Worm (Caenorhabditis elegans): ENCODE results near the gene acr-23.

acr-23 gene

ce11 chrV:3673080-3673479 lies 13.7 kb upstream of the acr-23 start, which contains the start of gene pals-33:
Gene pals-33 (plus strand): TSS chrV:3673380.
- TF ChIP-seq unc-120 (tag; optimal IDR thresholded peaks at IDR 0.05; ENCODE audit: poor library complexity, severe bottlenecking), result no peak
- TF ChIP-seq unc-62 (GFP tag; optimal IDR thresholded peaks at IDR 0.05), result no peak
- TF ChIP-seq M03D4.4 (tag; optimal IDR thresholded peaks at IDR 0.05), result no peak
- no peak for TF ChIP-seq nhr-12 (tag; optimal IDR thresholded peaks at IDR 0.05)
- TF ChIP-seq drap-1 (GFP tag; optimal IDR thresholded peaks at IDR 0.05), result no peak
- no peak for TF ChIP-seq ham-2 (GFP tag; optimal IDR thresholded peaks at IDR 0.05)
- no peak for TF ChIP-seq ceh-39 (tag; optimal IDR thresholded peaks at IDR 0.05)
- TF ChIP-seq nhr-237 (tag; optimal IDR thresholded peaks at IDR 0.05), result no peak
- no peak for TF ChIP-seq snpc-4 (tag; optimal IDR thresholded peaks at IDR 0.05)
- no peak for TF ChIP-seq nhr-28 (tag; optimal IDR thresholded peaks at IDR 0.05)
- TF ChIP-seq sptf-1 (tag; optimal IDR thresholded peaks at IDR 0.05), result no peak
- TF ChIP-seq blmp-1 (tag; optimal IDR thresholded peaks at IDR 0.05), result no peak
- no peak for TF ChIP-seq nhr-2 (tag; optimal IDR thresholded peaks at IDR 0.05)

ce11 chrV:3670499-3670898 lies 11.1 kb upstream of the acr-23 start, which contains the start of gene Y39H10B.3:
Gene Y39H10B.3 (plus strand): TSS chrV:3670799.
- TF ChIP-seq elt-3 (tag; optimal IDR thresholded peaks at IDR 0.05), result no peak

ce11 chrV:3668464-3668863 lies 9.1 kb upstream of the acr-23 start, which contains the start of gene Y39H10B.2:
Gene Y39H10B.2 (plus strand): TSS chrV:3668764.
- TF ChIP-seq elt-1 (tag; optimal IDR thresholded peaks at IDR 0.05; ENCODE audit: borderline replicate concordance, insufficient read depth) (no peak), blmp-1 (tag; optimal IDR thresholded peaks at IDR 0.05) (no peak), unc-39 (tag; optimal IDR thresholded peaks at IDR 0.05) (no peak), drap-1 (GFP tag; optimal IDR thresholded peaks at IDR 0.05) (no peak), tbx-8 (GFP tag; optimal IDR thresholded peaks at IDR 0.05) (no peak), nhr-237 (tag; optimal IDR thresholded peaks at IDR 0.05) (no peak), lsy-2 (tag; optimal IDR thresholded peaks at IDR 0.05) (no peak), ceh-39 (tag; optimal IDR thresholded peaks at IDR 0.05) (no peak), elt-3 (tag; optimal IDR thresholded peaks at IDR 0.05) (no peak), zip-8 (tag; optimal IDR thresholded peaks at IDR 0.05) (no peak), mep-1 (tag; optimal IDR thresholded peaks at IDR 0.05) (no peak), hlh-1 (tag; optimal IDR thresholded peaks at IDR 0.05) (no peak), sptf-1 (tag; optimal IDR thresholded peaks at IDR 0.05) (no peak), nhr-12 (tag; optimal IDR thresholded peaks at IDR 0.05) (no peak), nhr-76 (tag; optimal IDR thresholded peaks at IDR 0.05) (no peak), bed-3 (GFP tag; optimal IDR thresholded peaks at IDR 0.05) (no peak), lin-32 (GFP tag; optimal IDR thresholded peaks at IDR 0.05) (no peak), mls-2 (tag; optimal IDR thresholded peaks at IDR 0.05) (no peak)

- TF ChIP-seq unc-120 (tag; optimal IDR thresholded peaks at IDR 0.05; ENCODE audit: poor library complexity, severe bottlenecking), result no peak
- no peak for TF ChIP-seq ceh-39 (tag; optimal IDR thresholded peaks at IDR 0.05)
- no peak for TF ChIP-seq cnd-1 (tag; optimal IDR thresholded peaks at IDR 0.05)
- TF ChIP-seq flh-1 (GFP tag; optimal IDR thresholded peaks at IDR 0.05), result no peak
- TF ChIP-seq pha-4 (tag; optimal IDR thresholded peaks at IDR 0.05), result no peak
- no peak for TF ChIP-seq drap-1 (GFP tag; optimal IDR thresholded peaks at IDR 0.05)
- no peak for TF ChIP-seq nhr-12 (tag; optimal IDR thresholded peaks at IDR 0.05)
- no peak for TF ChIP-seq ztf-11 (tag; optimal IDR thresholded peaks at IDR 0.05)
- no peak for TF ChIP-seq ham-2 (GFP tag; optimal IDR thresholded peaks at IDR 0.05)
- TF ChIP-seq blmp-1 (tag; optimal IDR thresholded peaks at IDR 0.05), result no peak
- TF ChIP-seq lin-32 (GFP tag; optimal IDR thresholded peaks at IDR 0.05), result no peak
- no peak for TF ChIP-seq ces-1 (GFP tag; optimal IDR thresholded peaks at IDR 0.05)
- TF ChIP-seq snpc-4 (tag; optimal IDR thresholded peaks at IDR 0.05), result no peak
- TF ChIP-seq nhr-76 (tag; optimal IDR thresholded peaks at IDR 0.05), result no peak
- TF ChIP-seq ceh-43 (GFP tag; optimal IDR thresholded peaks at IDR 0.05), result no peak
Observed at ce11 chrV:3666887-3667286, 7.5 kb upstream of the acr-23 start, which contains the start of gene str-113. Gene str-113 (minus strand): TSS chrV:3666987.

- TF ChIP-seq nhr-237 (tag; optimal IDR thresholded peaks at IDR 0.05), result no peak
- TF ChIP-seq lin-32 (GFP tag; optimal IDR thresholded peaks at IDR 0.05), result no peak
- no peak for TF ChIP-seq nhr-12 (tag; optimal IDR thresholded peaks at IDR 0.05)
- no peak for TF ChIP-seq ceh-43 (GFP tag; optimal IDR thresholded peaks at IDR 0.05)
- no peak for TF ChIP-seq flh-1 (GFP tag; optimal IDR thresholded peaks at IDR 0.05)
- no peak for TF ChIP-seq elt-1 (tag; optimal IDR thresholded peaks at IDR 0.05; ENCODE audit: borderline replicate concordance, insufficient read depth)
- TF ChIP-seq mep-1 (tag; optimal IDR thresholded peaks at IDR 0.05), result no peak
- no peak for TF ChIP-seq ceh-39 (tag; optimal IDR thresholded peaks at IDR 0.05)
- TF ChIP-seq unc-120 (tag; optimal IDR thresholded peaks at IDR 0.05; ENCODE audit: poor library complexity, severe bottlenecking), result no peak
- no peak for TF ChIP-seq lin-13 (tag; optimal IDR thresholded peaks at IDR 0.05)
- TF ChIP-seq lsy-2 (tag; optimal IDR thresholded peaks at IDR 0.05), result no peak
- TF ChIP-seq M03D4.4 (tag; optimal IDR thresholded peaks at IDR 0.05), result no peak
- TF ChIP-seq nhr-76 (tag; optimal IDR thresholded peaks at IDR 0.05), result no peak
- TF ChIP-seq nhr-2 (tag; optimal IDR thresholded peaks at IDR 0.05), result no peak
- no peak for TF ChIP-seq unc-39 (tag; optimal IDR thresholded peaks at IDR 0.05)
- TF ChIP-seq bed-3 (GFP tag; optimal IDR thresholded peaks at IDR 0.05), result no peak
- TF ChIP-seq sptf-1 (tag; optimal IDR thresholded peaks at IDR 0.05), result no peak
- no peak for TF ChIP-seq blmp-1 (tag; optimal IDR thresholded peaks at IDR 0.05)
- TF ChIP-seq unc-62 (GFP tag; optimal IDR thresholded peaks at IDR 0.05), result no peak
Observed at ce11 chrV:3649473-3649872, 9.9 kb downstream of the acr-23 start, which contains the start of gene str-114. Gene str-114 (plus strand): TSS chrV:3649773.

All from whole organism, mixed stage, embryonic.